Fruit fly (Drosophila melanogaster) whole organism, embryonic: ENCODE results near the gene path.
A peak's percentile ranks its signal among the peaks of the same experiment; 100 is the strongest.

Experiments
- CG10267 ChIP-seq: fragments of 200-800 bp; sonication (Bioruptor generic); optimal IDR thresholded peaks from 2 replicates; lab custom pipeline; 2018; ENCODE audit warnings: missing biosample characterization, mild to moderate bottlenecking, missing genetic modification characterization, moderate library complexity
- CG10543 ChIP-seq: fragments of 200-800 bp; sonication (Bioruptor generic); optimal IDR thresholded peaks from 3 replicates; lab custom pipeline; 2017; ENCODE audit warnings: missing biosample characterization, mild to moderate bottlenecking, missing genetic modification characterization, moderate library complexity
- CG10654 ChIP-seq: fragments of 200-800 bp; sonication (Bioruptor generic); optimal IDR thresholded peaks from 2 replicates; lab custom pipeline; 2016; ENCODE audit warnings: missing biosample characterization, missing genetic modification characterization
- CG11695 ChIP-seq: fragments of 200-800 bp; sonication (Bioruptor generic); IDR thresholded peaks from 3 replicates; pipeline ENCODE4 v1.3.6; 2022; ENCODE audit warnings: missing biosample characterization, missing genetic modification characterization
- CG15601 ChIP-seq: fragments of 200-800 bp; sonication (Bioruptor generic); optimal IDR thresholded peaks from 3 replicates; lab custom pipeline; 2019; ENCODE audit warnings: missing biosample characterization, mild to moderate bottlenecking, missing genetic modification characterization, moderate library complexity
- CG17385 ChIP-seq: fragments of 200-800 bp; sonication (Bioruptor generic); optimal IDR thresholded peaks from 3 replicates; lab custom pipeline; 2018; ENCODE audit warnings: missing biosample characterization, mild to moderate bottlenecking, missing genetic modification characterization
- CG17568 ChIP-seq: fragments of 200-800 bp; sonication (Bioruptor generic); optimal IDR thresholded peaks from 2 replicates; lab custom pipeline; 2018; ENCODE audit warnings: missing biosample characterization, mild to moderate bottlenecking, missing genetic modification characterization, moderate library complexity
- CG18476 ChIP-seq: fragments of 200-800 bp; sonication (Bioruptor generic); optimal IDR thresholded peaks from 2 replicates; lab custom pipeline; 2016; ENCODE audit warnings: missing biosample characterization, mild to moderate bottlenecking, missing genetic modification characterization
- CG2889 ChIP-seq: fragments of 200-800 bp; sonication (Bioruptor generic); IDR thresholded peaks from 3 replicates; pipeline ENCODE4 v1.3.6; 2022; ENCODE audit warnings: missing biosample characterization, missing genetic modification characterization
- CG31441 ChIP-seq: fragments of 200-800 bp; sonication (Bioruptor generic); IDR thresholded peaks from 2 replicates; pipeline ENCODE4 v1.3.6; 2022; ENCODE audit warnings: missing biosample characterization, missing genetic modification characterization
- CG4707 ChIP-seq: fragments of 200-800 bp; sonication (Bioruptor generic); optimal IDR thresholded peaks from 2 replicates; lab custom pipeline; 2018; ENCODE audit warnings: missing biosample characterization, mild to moderate bottlenecking, missing genetic modification characterization, moderate library complexity
- CG6813 ChIP-seq: fragments of 200-800 bp; sonication (Bioruptor generic); optimal IDR thresholded peaks from 2 replicates; lab custom pipeline; 2017; ENCODE audit warnings: missing biosample characterization, missing genetic modification characterization, mild to moderate bottlenecking, moderate library complexity, missing genetic modification reagents
- CG8388 ChIP-seq: fragments of 200-800 bp; sonication (Bioruptor generic); optimal IDR thresholded peaks from 2 replicates; lab custom pipeline; 2019; ENCODE audit warnings: missing biosample characterization, mild to moderate bottlenecking, missing genetic modification characterization, moderate library complexity
- CG9215 ChIP-seq: fragments of 200-800 bp; sonication (Bioruptor generic); IDR thresholded peaks from 2 replicates; pipeline ENCODE4 v1.3.6; 2022; ENCODE audit warnings: missing biosample characterization, missing genetic modification characterization
- Camta ChIP-seq: fragments of 200-800 bp; sonication (Bioruptor generic); optimal IDR thresholded peaks from 2 replicates; lab custom pipeline; 2016; ENCODE audit warnings: missing biosample characterization, missing genetic modification characterization
- D ChIP-seq, 2 experiments: fragments of 200-800 bp in 1 of 2; fragments of >200 bp in 1 of 2; sonication (Bioruptor generic) in 1 of 2; optimal IDR thresholded peaks; 2 replicates in 1 of 2; 3 replicates in 1 of 2; lab custom pipeline; 2017; ENCODE audit warnings: mild to moderate bottlenecking in 1 of 2, missing biosample characterization in 1 of 2, missing genetic modification characterization in 1 of 2, missing genetic modification reagents in 1 of 2
- Dad ChIP-seq: fragments of 200-800 bp; sonication (Bioruptor generic); optimal IDR thresholded peaks from 3 replicates; lab custom pipeline; 2016; ENCODE audit warnings: missing biosample characterization, missing genetic modification characterization
- Dref ChIP-seq: fragments of 200-800 bp; sonication (Bioruptor generic); IDR thresholded peaks from 2 replicates; pipeline ENCODE4 v1.3.6; 2022; ENCODE audit warnings: missing biosample characterization, missing genetic modification characterization
- Eip74EF ChIP-seq, 2 experiments: fragments of 200-800 bp in 1 of 2; fragments of >200 bp in 1 of 2; sonication (Bioruptor generic) in 1 of 2; optimal IDR thresholded peaks; 2 replicates each; lab custom pipeline; 2017 to 2019; ENCODE audit warnings: missing biosample characterization in 2 of 2, missing genetic modification characterization in 2 of 2, mild to moderate bottlenecking in 1 of 2, moderate library complexity in 1 of 2
- H2.0 ChIP-seq: fragments of 200-800 bp; sonication (Bioruptor generic); IDR thresholded peaks from 2 replicates; pipeline ENCODE4 v1.3.6; 2022; ENCODE audit warnings: missing biosample characterization, missing genetic modification characterization
- Hand ChIP-seq: fragments of 200-800 bp; sonication (Bioruptor generic); optimal IDR thresholded peaks from 2 replicates; lab custom pipeline; 2017; ENCODE audit warnings: mild to moderate bottlenecking, missing biosample characterization, missing genetic modification reagents, missing genetic modification characterization
- Hey ChIP-seq: fragments of 200-800 bp; sonication (Bioruptor generic); optimal IDR thresholded peaks from 3 replicates; lab custom pipeline; 2018; ENCODE audit warnings: missing biosample characterization, mild to moderate bottlenecking, missing genetic modification characterization
- Meics ChIP-seq: fragments of 200-800 bp; sonication (Bioruptor generic); optimal IDR thresholded peaks from 2 replicates; lab custom pipeline; 2017; ENCODE audit warnings: missing biosample characterization, mild to moderate bottlenecking, missing genetic modification characterization
- Myb ChIP-seq: fragments of 200-800 bp; sonication (Bioruptor generic); optimal IDR thresholded peaks from 2 replicates; lab custom pipeline; 2016; ENCODE audit warnings: missing biosample characterization, missing genetic modification characterization
- NFAT ChIP-seq: fragments of 200-800 bp; sonication (Bioruptor generic); IDR thresholded peaks from 2 replicates; pipeline ENCODE4 v1.3.6; 2022; ENCODE audit warnings: missing biosample characterization, missing genetic modification characterization
- Side ChIP-seq: fragments of 200-800 bp; sonication (Bioruptor generic); optimal IDR thresholded peaks from 2 replicates; lab custom pipeline; 2016; ENCODE audit warnings: missing biosample characterization, missing genetic modification characterization
- Spps ChIP-seq: fragments of 200-800 bp; sonication (Bioruptor generic); optimal IDR thresholded peaks from 2 replicates; lab custom pipeline; 2018; ENCODE audit warnings: missing biosample characterization, mild to moderate bottlenecking, missing genetic modification characterization
- amos ChIP-seq: fragments of 200-800 bp; sonication (Bioruptor generic); IDR thresholded peaks from 2 replicates; pipeline ENCODE4 v1.3.6; 2022; ENCODE audit warnings: missing biosample characterization, missing genetic modification characterization; ENCODE audit not compliant: partially characterized antibody
- ash1 ChIP-seq: fragments of 200-800 bp; sonication (Bioruptor generic); optimal IDR thresholded peaks from 2 replicates; lab custom pipeline; 2018; ENCODE audit warnings: missing biosample characterization, mild to moderate bottlenecking, missing genetic modification characterization
- ato ChIP-seq: fragments of 200-800 bp; sonication (Bioruptor generic); IDR thresholded peaks from 2 replicates; pipeline ENCODE4 v1.3.6; 2022; ENCODE audit warnings: missing biosample characterization, missing genetic modification characterization; ENCODE audit not compliant: partially characterized antibody
- bcd ChIP-seq: fragments of 200-800 bp; sonication (Bioruptor generic); optimal IDR thresholded peaks from 2 replicates; lab custom pipeline; 2017; ENCODE audit warnings: missing biosample characterization, mild to moderate bottlenecking, missing genetic modification characterization
- bigmax ChIP-seq: fragments of 200-800 bp; sonication (Bioruptor generic); optimal IDR thresholded peaks from 2 replicates; lab custom pipeline; 2018; ENCODE audit warnings: missing biosample characterization, mild to moderate bottlenecking, missing genetic modification characterization
- br ChIP-seq: fragments of >200 bp; optimal IDR thresholded peaks from 2 replicates; lab custom pipeline; 2017
- ci ChIP-seq: fragments of 200-800 bp; sonication (Bioruptor generic); IDR thresholded peaks from 3 replicates; pipeline ENCODE4 v1.3.6; 2022; ENCODE audit warnings: missing biosample characterization, missing genetic modification characterization
- corto ChIP-seq: fragments of 200-800 bp; sonication (Bioruptor generic); optimal IDR thresholded peaks from 2 replicates; lab custom pipeline; 2016; ENCODE audit warnings: missing biosample characterization, mild to moderate bottlenecking, missing genetic modification characterization, moderate library complexity
- dan ChIP-seq: fragments of 200-800 bp; sonication (Bioruptor generic); IDR thresholded peaks from 2 replicates; pipeline ENCODE4 v1.3.6; 2022; ENCODE audit warnings: missing biosample characterization, missing genetic modification characterization
- dysf ChIP-seq: fragments of 200-800 bp; sonication (Bioruptor generic); IDR thresholded peaks from 3 replicates; pipeline ENCODE4 v1.3.6; 2022; ENCODE audit warnings: missing biosample characterization, missing genetic modification characterization
- ems ChIP-seq: fragments of 200-800 bp; sonication (Bioruptor generic); optimal IDR thresholded peaks from 3 replicates; lab custom pipeline; 2016; ENCODE audit warnings: missing biosample characterization, missing genetic modification characterization
- gce ChIP-seq: fragments of 200-800 bp; sonication (Bioruptor generic); IDR thresholded peaks from 3 replicates; pipeline ENCODE4 v1.3.6; 2022; ENCODE audit warnings: missing biosample characterization, missing genetic modification characterization
- gro ChIP-seq: fragments of 200-800 bp; sonication (Bioruptor generic); optimal IDR thresholded peaks from 2 replicates; lab custom pipeline; 2016; ENCODE audit warnings: missing biosample characterization, missing genetic modification characterization
- inv ChIP-seq: fragments of 200-800 bp; sonication (Bioruptor generic); IDR thresholded peaks from 2 replicates; pipeline ENCODE4 v1.3.6; 2022; ENCODE audit warnings: missing biosample characterization, missing genetic modification characterization; ENCODE audit not compliant: partially characterized antibody
- kah ChIP-seq: fragments of 200-800 bp; sonication (Bioruptor generic); optimal IDR thresholded peaks from 2 replicates; lab custom pipeline; 2018; ENCODE audit warnings: missing biosample characterization, mild to moderate bottlenecking, missing genetic modification characterization
- lbe ChIP-seq: fragments of 200-800 bp; sonication (Bioruptor generic); optimal IDR thresholded peaks from 2 replicates; lab custom pipeline; 2016; ENCODE audit warnings: missing biosample characterization, mild to moderate bottlenecking, missing genetic modification characterization
- nerfin-2 ChIP-seq: fragments of 200-800 bp; sonication (Bioruptor generic); IDR thresholded peaks from 2 replicates; pipeline ENCODE4 v1.3.6; 2022; ENCODE audit warnings: missing biosample characterization, missing genetic modification characterization; ENCODE audit not compliant: partially characterized antibody
- org-1 ChIP-seq: fragments of 200-800 bp; sonication (Bioruptor generic); optimal IDR thresholded peaks from 2 replicates; lab custom pipeline; 2017; ENCODE audit warnings: missing biosample characterization, missing genetic modification characterization
- ro ChIP-seq: fragments of 200-800 bp; sonication (Bioruptor generic); IDR thresholded peaks from 2 replicates; pipeline ENCODE4 v1.3.6; 2022; ENCODE audit warnings: missing biosample characterization, missing genetic modification characterization
- sc ChIP-seq, 3 experiments: fragments of >200 bp in 2 of 3; fragments of 200-800 bp in 1 of 3; sonication (Bioruptor generic) in 1 of 3; optimal IDR thresholded peaks; 2 replicates in 2 of 3; 3 replicates in 1 of 3; lab custom pipeline; 2017; ENCODE audit warnings: mild to moderate bottlenecking in 1 of 3, missing biosample characterization in 1 of 3, missing genetic modification characterization in 1 of 3, missing genetic modification reagents in 1 of 3
- sug ChIP-seq: fragments of 200-800 bp; optimal IDR thresholded peaks from 2 replicates; lab custom pipeline; 2019; ENCODE audit warnings: missing biosample characterization, mild to moderate bottlenecking, missing genetic modification characterization, moderate library complexity
- zfh1 ChIP-seq: fragments of 200-800 bp; sonication (Bioruptor generic); IDR thresholded peaks from 3 replicates; pipeline ENCODE4 v1.3.6; 2022; ENCODE audit warnings: missing biosample characterization, missing genetic modification characterization

path gene

DNA sequence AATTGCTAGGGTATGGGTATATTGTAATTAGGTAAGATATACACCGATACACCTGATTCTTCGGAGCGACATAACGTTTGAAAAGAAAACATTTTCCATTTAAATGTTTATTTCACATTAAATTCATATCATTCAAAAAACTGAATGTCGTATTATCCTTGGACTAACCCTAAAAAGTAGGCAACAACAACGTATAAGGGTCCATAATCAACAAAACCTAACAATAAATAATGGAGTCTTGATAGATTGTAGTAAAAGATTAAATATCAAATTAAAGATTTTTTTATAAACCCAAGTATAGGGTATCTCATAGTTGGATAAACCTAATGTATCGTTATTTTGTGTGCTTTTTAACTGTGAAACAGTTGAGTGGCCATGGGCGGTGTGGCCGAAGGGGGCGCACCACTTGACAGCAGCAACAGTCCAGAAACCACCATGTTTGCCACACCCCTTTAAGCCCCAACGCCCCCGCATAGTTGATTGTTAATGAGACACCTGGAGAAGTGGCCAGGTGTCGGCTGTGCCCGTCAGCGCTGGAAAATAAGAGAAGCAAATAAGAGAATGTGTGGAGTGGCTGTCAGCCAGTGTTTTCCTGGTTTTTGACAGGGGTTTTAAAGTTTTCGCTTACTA lies 36.8 kb downstream of the path start (continued):
- TF ChIP-seq sc (optimal IDR thresholded peaks at IDR 0.05; lab: Kevin White, UChicago) (no peak), sc (GFP tag; optimal IDR thresholded peaks at IDR 0.05; lab: Kevin White, UChicago) (no peak), CG18476 (GFP tag; lab: Kevin White, UChicago) (no peak), inv (GFP tag; lab: Robert Waterston, UW) (no peak), Side (GFP tag; lab: Kevin White, UChicago) (no peak), D (optimal IDR thresholded peaks at IDR 0.05; lab: Kevin White, UChicago) (no peak), D (GFP tag; optimal IDR thresholded peaks at IDR 0.05; lab: Kevin White, UChicago) (peak; percentile 34), CG10654 (GFP tag; lab: Kevin White, UChicago) (no peak), CG31441 (peak; percentile 63; the same call in 1 of the 2 replicates), corto (GFP tag; lab: Kevin White, UChicago) (no peak), CG6813 (GFP tag; lab: Kevin White, UChicago) (no peak), zfh1 (no peak), dan (GFP tag; lab: Robert Waterston, UW) (no peak), Hey (no peak), dysf (GFP tag; lab: Robert Waterston, UW) (peak; percentile 36; the same call in 1 of the 3 replicates), Dad (GFP tag; lab: Kevin White, UChicago) (no peak), gce (GFP tag; lab: Robert Waterston, UW) (no peak), CG10267 (tag; lab: Kevin White, UChicago) (peak; percentile 23), Hand (GFP tag; lab: Kevin White, UChicago) (no peak), br (lab: Kevin White, UChicago) (no peak), CG4707 (no peak), lbe (GFP tag; lab: Kevin White, UChicago) (no peak), nerfin-2 (no peak), NFAT (GFP tag; lab: Robert Waterston, UW) (no peak), ash1 (GFP tag; lab: Kevin White, UChicago) (no peak), bcd (GFP tag; lab: Kevin White, UChicago) (peak; percentile 21), CG11695 (no peak), Eip74EF (GFP tag; optimal IDR thresholded peaks at IDR 0.05; lab: Kevin White, UChicago) (peak in 1 of 2 experiments; percentile 17), ci (GFP tag; lab: Robert Waterston, UW) (no peak), Dref (GFP tag; lab: Robert Waterston, UW) (no peak), CG17385 (GFP tag; lab: Kevin White, UChicago) (no peak), bigmax (no peak), Camta (GFP tag; lab: Kevin White, UChicago) (no peak), amos (GFP tag; lab: Robert Waterston, UW) (no peak), CG15601 (tag; lab: Kevin White, UChicago) (no peak), CG2889 (GFP tag; lab: Robert Waterston, UW) (no peak), Myb (GFP tag; lab: Kevin White, UChicago) (no peak), CG17568 (GFP tag; lab: Kevin White, UChicago) (no peak), kah (no peak), Spps (tag; lab: Kevin White, UChicago) (no peak), CG9215 (GFP tag; lab: Robert Waterston, UW) (no peak), H2.0 (GFP tag; lab: Robert Waterston, UW) (no peak), ato (GFP tag; lab: Robert Waterston, UW) (no peak), org-1 (no peak), gro (GFP tag; lab: Kevin White, UChicago) (no peak), sug (tag; lab: Kevin White, UChicago) (no peak), ems (GFP tag; lab: Kevin White, UChicago) (no peak), Meics (GFP tag; lab: Kevin White, UChicago) (peak; percentile 62), CG10543 (GFP tag; lab: Kevin White, UChicago) (no peak), ro (GFP tag; lab: Robert Waterston, UW) (no peak), CG8388 (GFP tag; lab: Kevin White, UChicago) (no peak)
